Fruit fly (Drosophila melanogaster) whole organism, embryonic: Measurements from ENCODE around the gene loj.

Experiments used
- Bgb ChIP-seq: fragments of 200-800 bp; sonication (Bioruptor generic); IDR thresholded peaks from 2 replicates; pipeline ENCODE4 v1.3.6; 2022; ENCODE audit warnings: missing biosample characterization, missing genetic modification characterization; ENCODE audit not compliant: partially characterized antibody
- BtbVII ChIP-seq: fragments of 200-800 bp; sonication (Bioruptor generic); optimal IDR thresholded peaks from 3 replicates; lab custom pipeline; 2017; ENCODE audit warnings: missing biosample characterization, mild to moderate bottlenecking, missing genetic modification characterization
- CG11504 ChIP-seq: fragments of 200-800 bp; sonication (Bioruptor generic); optimal IDR thresholded peaks from 3 replicates; lab custom pipeline; 2019; ENCODE audit warnings: missing biosample characterization, mild to moderate bottlenecking, missing genetic modification characterization, moderate library complexity
- CG12391 ChIP-seq: fragments of 200-800 bp; sonication (Bioruptor generic); optimal IDR thresholded peaks from 3 replicates; lab custom pipeline; 2018; ENCODE audit warnings: missing biosample characterization, mild to moderate bottlenecking, missing genetic modification characterization, moderate library complexity
- CG13287 ChIP-seq: fragments of 200-800 bp; sonication (Bioruptor generic); IDR thresholded peaks from 2 replicates; pipeline ENCODE4 v1.3.6; 2022; ENCODE audit warnings: missing biosample characterization, missing genetic modification characterization; ENCODE audit not compliant: partially characterized antibody
- CG13775 ChIP-seq: fragments of 200-800 bp; sonication (Bioruptor generic); optimal IDR thresholded peaks from 3 replicates; lab custom pipeline; 2017; ENCODE audit warnings: missing biosample characterization, mild to moderate bottlenecking, missing genetic modification characterization
- CG15696 ChIP-seq: fragments of 200-800 bp; sonication (Bioruptor generic); optimal IDR thresholded peaks from 2 replicates; lab custom pipeline; 2019; ENCODE audit warnings: missing biosample characterization, mild to moderate bottlenecking, missing genetic modification characterization, moderate library complexity
- CG17385 ChIP-seq: fragments of 200-800 bp; sonication (Bioruptor generic); optimal IDR thresholded peaks from 3 replicates; lab custom pipeline; 2018; ENCODE audit warnings: missing biosample characterization, mild to moderate bottlenecking, missing genetic modification characterization
- CG17612 ChIP-seq: fragments of 200-800 bp; sonication (Bioruptor generic); IDR thresholded peaks from 2 replicates; pipeline ENCODE4 v1.3.6; 2022; ENCODE audit warnings: missing biosample characterization, missing genetic modification characterization
- CG2202 ChIP-seq: fragments of 200-800 bp; sonication (Bioruptor generic); optimal IDR thresholded peaks from 2 replicates; lab custom pipeline; 2018; ENCODE audit warnings: missing biosample characterization, mild to moderate bottlenecking, missing genetic modification characterization
- CG2712 ChIP-seq: fragments of 200-800 bp; optimal IDR thresholded peaks from 3 replicates; lab custom pipeline; 2019; ENCODE audit warnings: missing biosample characterization, mild to moderate bottlenecking, missing genetic modification characterization, moderate library complexity
- CG2889 ChIP-seq: fragments of 200-800 bp; sonication (Bioruptor generic); IDR thresholded peaks from 3 replicates; pipeline ENCODE4 v1.3.6; 2022; ENCODE audit warnings: missing biosample characterization, missing genetic modification characterization
- CG32767 ChIP-seq: fragments of 200-800 bp; sonication (Bioruptor generic); IDR thresholded peaks from 2 replicates; pipeline ENCODE4 v1.3.6; 2022; ENCODE audit warnings: missing biosample characterization, missing genetic modification characterization
- CG33213 ChIP-seq: fragments of 200-800 bp; sonication (Bioruptor generic); optimal IDR thresholded peaks from 3 replicates; lab custom pipeline; 2016; ENCODE audit warnings: missing biosample characterization, missing genetic modification characterization
- CG34422 ChIP-seq: fragments of 200-800 bp; sonication (Bioruptor generic); IDR thresholded peaks from 3 replicates; pipeline ENCODE4 v1.3.6; 2022; ENCODE audit warnings: missing biosample characterization, missing genetic modification characterization
- CG4854 ChIP-seq: fragments of 200-800 bp; sonication (Bioruptor generic); optimal IDR thresholded peaks from 2 replicates; lab custom pipeline; 2016; ENCODE audit warnings: missing biosample characterization, missing genetic modification characterization, inconsistent platforms
- CG5953 ChIP-seq: fragments of 200-800 bp; sonication (Bioruptor generic); IDR thresholded peaks from 2 replicates; pipeline ENCODE4 v1.3.6; 2022; ENCODE audit warnings: missing biosample characterization, missing genetic modification characterization
- CG6765 ChIP-seq: fragments of 200-800 bp; sonication (Bioruptor generic); optimal IDR thresholded peaks from 3 replicates; lab custom pipeline; 2017; ENCODE audit warnings: missing biosample characterization, mild to moderate bottlenecking, missing genetic modification characterization
- CG6854 ChIP-seq: fragments of 200-800 bp; sonication (Bioruptor generic); optimal IDR thresholded peaks from 3 replicates; lab custom pipeline; 2017; ENCODE audit warnings: missing biosample characterization, mild to moderate bottlenecking, missing genetic modification characterization
- CG9609 ChIP-seq: fragments of 200-800 bp; sonication (Bioruptor generic); optimal IDR thresholded peaks from 3 replicates; lab custom pipeline; 2016; ENCODE audit warnings: missing biosample characterization, missing genetic modification characterization
- CG9797 ChIP-seq: fragments of 200-800 bp; sonication (Bioruptor generic); optimal IDR thresholded peaks from 3 replicates; lab custom pipeline; 2018; ENCODE audit warnings: missing biosample characterization, mild to moderate bottlenecking, missing genetic modification characterization
- CoRest ChIP-seq: fragments of 200-800 bp; sonication (Bioruptor generic); optimal IDR thresholded peaks from 3 replicates; lab custom pipeline; 2018; ENCODE audit warnings: missing biosample characterization, mild to moderate bottlenecking, missing genetic modification characterization, moderate library complexity
- Dip2 ChIP-seq: fragments of 200-800 bp; sonication (Bioruptor generic); IDR thresholded peaks from 2 replicates; pipeline ENCODE4 v1.3.6; 2022; ENCODE audit warnings: missing biosample characterization, missing genetic modification characterization
- HLH3B ChIP-seq: fragments of 200-800 bp; sonication (Bioruptor generic); IDR thresholded peaks from 2 replicates; pipeline ENCODE4 v1.3.6; 2022; ENCODE audit warnings: missing biosample characterization, missing genetic modification characterization
- Hmx ChIP-seq: fragments of 200-800 bp; sonication (Bioruptor generic); optimal IDR thresholded peaks from 2 replicates; lab custom pipeline; 2016; ENCODE audit warnings: missing biosample characterization, missing genetic modification characterization
- Hr3 ChIP-seq: fragments of 200-800 bp; sonication (Bioruptor generic); optimal IDR thresholded peaks from 3 replicates; lab custom pipeline; 2016; ENCODE audit warnings: missing biosample characterization, missing genetic modification characterization
- Max ChIP-seq: fragments of 200-800 bp; sonication (Bioruptor generic); optimal IDR thresholded peaks from 2 replicates; lab custom pipeline; 2016; ENCODE audit warnings: missing biosample characterization, mild to moderate bottlenecking, missing genetic modification characterization
- Nf-YA ChIP-seq: fragments of 200-800 bp; sonication (Bioruptor generic); IDR thresholded peaks from 2 replicates; pipeline ENCODE4 v1.3.6; 2022; ENCODE audit warnings: missing biosample characterization, missing genetic modification characterization
- Nf-YC ChIP-seq: fragments of 200-800 bp; optimal IDR thresholded peaks from 3 replicates; lab custom pipeline; 2019; ENCODE audit warnings: missing biosample characterization, mild to moderate bottlenecking, missing genetic modification characterization, moderate library complexity
- Ptx1 ChIP-seq: fragments of 200-800 bp; sonication (Bioruptor generic); IDR thresholded peaks from 2 replicates; pipeline ENCODE4 v1.3.6; 2022; ENCODE audit warnings: missing biosample characterization, missing genetic modification characterization
- Spps ChIP-seq: fragments of 200-800 bp; sonication (Bioruptor generic); optimal IDR thresholded peaks from 2 replicates; lab custom pipeline; 2018; ENCODE audit warnings: missing biosample characterization, mild to moderate bottlenecking, missing genetic modification characterization
- Stat92E ChIP-seq, 3 experiments: fragments of >200 bp in 2 of 3; fragments of 200-800 bp in 1 of 3; sonication (Bioruptor generic) in 1 of 3; optimal IDR thresholded peaks; 2 replicates each; lab custom pipeline; 2017 to 2019; ENCODE audit warnings: missing biosample characterization in 3 of 3, missing genetic modification characterization in 3 of 3, mild to moderate bottlenecking in 1 of 3, moderate library complexity in 1 of 3
- Trl ChIP-seq, 3 experiments: fragments of >200 bp in 2 of 3; fragments of 200-800 bp in 1 of 3; sonication (Bioruptor generic) in 1 of 3; optimal IDR thresholded peaks; 2 replicates in 1 of 3; 3 replicates in 2 of 3; lab custom pipeline; 2016 to 2017; ENCODE audit warnings: missing biosample characterization in 1 of 3, missing genetic modification characterization in 1 of 3
- bowl ChIP-seq: fragments of 200-800 bp; sonication (Bioruptor generic); IDR thresholded peaks from 2 replicates; pipeline ENCODE4 v1.3.6; 2022; ENCODE audit warnings: missing biosample characterization, missing genetic modification characterization
- bsh ChIP-seq, 2 experiments: fragments of 200-800 bp; sonication (Bioruptor generic); optimal IDR thresholded peaks; 2 replicates each; lab custom pipeline; 2017 to 2018; ENCODE audit warnings: mild to moderate bottlenecking in 2 of 2, missing biosample characterization in 2 of 2, missing genetic modification characterization in 2 of 2, moderate library complexity in 1 of 2
- chm ChIP-seq: fragments of 200-800 bp; sonication (Bioruptor generic); IDR thresholded peaks from 2 replicates; pipeline ENCODE4 v1.3.6; 2022; ENCODE audit warnings: missing biosample characterization, missing genetic modification characterization
- crol ChIP-seq: fragments of 200-800 bp; sonication (Bioruptor generic); IDR thresholded peaks from 2 replicates; pipeline ENCODE4 v1.3.6; 2022; ENCODE audit warnings: missing biosample characterization, missing genetic modification characterization
- cwo ChIP-seq: fragments of 200-800 bp; sonication (Bioruptor generic); optimal IDR thresholded peaks from 3 replicates; lab custom pipeline; 2017; ENCODE audit warnings: missing biosample characterization, missing genetic modification characterization, mild to moderate bottlenecking, moderate library complexity, missing genetic modification reagents
- eyg ChIP-seq: fragments of 200-800 bp; sonication (Bioruptor generic); optimal IDR thresholded peaks from 3 replicates; lab custom pipeline; 2016; ENCODE audit warnings: missing biosample characterization, missing genetic modification characterization
- ham ChIP-seq: fragments of 200-800 bp; sonication (Bioruptor generic); IDR thresholded peaks from 2 replicates; pipeline ENCODE4 v1.3.6; 2022; ENCODE audit warnings: missing biosample characterization, missing genetic modification characterization
- inv ChIP-seq: fragments of 200-800 bp; sonication (Bioruptor generic); IDR thresholded peaks from 2 replicates; pipeline ENCODE4 v1.3.6; 2022; ENCODE audit warnings: missing biosample characterization, missing genetic modification characterization; ENCODE audit not compliant: partially characterized antibody
- nau ChIP-seq: fragments of 200-800 bp; sonication (Bioruptor generic); optimal IDR thresholded peaks from 3 replicates; lab custom pipeline; 2017; ENCODE audit warnings: missing biosample characterization, mild to moderate bottlenecking, missing genetic modification characterization, missing genetic modification reagents
- pfk ChIP-seq: fragments of 200-800 bp; sonication (Bioruptor generic); optimal IDR thresholded peaks from 2 replicates; lab custom pipeline; 2018; ENCODE audit warnings: missing biosample characterization, mild to moderate bottlenecking, missing genetic modification characterization, moderate library complexity
- row ChIP-seq: fragments of 200-800 bp; sonication (Bioruptor generic); IDR thresholded peaks from 3 replicates; pipeline ENCODE4 v1.3.6; 2022; ENCODE audit warnings: missing biosample characterization, missing genetic modification characterization
- schlank ChIP-seq: fragments of 200-800 bp; sonication (Bioruptor generic); optimal IDR thresholded peaks from 2 replicates; lab custom pipeline; 2018; ENCODE audit warnings: missing biosample characterization, mild to moderate bottlenecking, missing genetic modification characterization
- sr ChIP-seq: fragments of 200-800 bp; sonication (Bioruptor generic); IDR thresholded peaks from 3 replicates; pipeline ENCODE4 v1.3.6; 2022; ENCODE audit warnings: missing biosample characterization, missing genetic modification characterization
- ssp ChIP-seq: fragments of 200-800 bp; sonication (Bioruptor generic); IDR thresholded peaks from 2 replicates; pipeline ENCODE4 v1.3.6; 2022; ENCODE audit warnings: missing biosample characterization, missing genetic modification characterization
- stwl ChIP-seq: fragments of 200-800 bp; sonication (Bioruptor generic); optimal IDR thresholded peaks from 3 replicates; lab custom pipeline; 2018; ENCODE audit warnings: missing biosample characterization, mild to moderate bottlenecking, missing genetic modification characterization, moderate library complexity

The loj gene

dm6 chr3L:6074975-6075692, 19.7 kb upstream of the loj start, which contains the start of the genes CG13295 and CG6610 (continued):
- TF ChIP-seq Bgb (GFP tag; lab: Robert Waterston, UW), result 0 out of 2 replicates have a peak, but pooled peaks have one; percentile 31
- peak; percentile 71 for TF ChIP-seq CG12391 (tag; lab: Kevin White, UChicago)
- TF ChIP-seq nau (GFP tag; lab: Kevin White, UChicago), result no peak
- peak; percentile 68 for TF ChIP-seq CG9797
- peak; percentile 83 for TF ChIP-seq CoRest
- TF ChIP-seq Stat92E (GFP tag; optimal IDR thresholded peaks at IDR 0.05; lab: Kevin White, UChicago), result peak in 1 of 3 experiments; percentile 25
- TF ChIP-seq Nf-YA (GFP tag; lab: Robert Waterston, UW), result no peak
- peak; percentile 66 for TF ChIP-seq CG13775 (GFP tag; lab: Kevin White, UChicago)
- TF ChIP-seq chm (GFP tag; lab: Robert Waterston, UW), result no peak
- no peak for TF ChIP-seq Dip2 (GFP tag; lab: Robert Waterston, UW)
- TF ChIP-seq CG11504 (tag; lab: Kevin White, UChicago), result peak; percentile 64
- no peak for TF ChIP-seq CG33213 (GFP tag; lab: Kevin White, UChicago)
- peak; percentile 55 for TF ChIP-seq CG17385
- TF ChIP-seq Spps, result peak; percentile 1
- TF ChIP-seq Ptx1 (GFP tag; lab: Robert Waterston, UW), result peak; percentile 70
- peak in 1 of 2 experiments; percentile 39 for TF ChIP-seq bsh (GFP tag; optimal IDR thresholded peaks at IDR 0.05; lab: Kevin White, UChicago)
- TF ChIP-seq CG6854 (GFP tag; lab: Kevin White, UChicago), result no peak
- peak; percentile 36 for TF ChIP-seq ssp (GFP tag; lab: Robert Waterston, UW)
- no peak for TF ChIP-seq CG5953 (GFP tag; lab: Robert Waterston, UW)
- TF ChIP-seq Trl (optimal IDR thresholded peaks at IDR 0.05; lab: Kevin White, UChicago), result no peak
- peak; percentile 30 for TF ChIP-seq Trl (GFP tag; optimal IDR thresholded peaks at IDR 0.05; lab: Kevin White, UChicago)
- TF ChIP-seq CG2889, result 0 out of 3 replicates have a peak, but pooled peaks have one; percentile 15
- TF ChIP-seq CG4854 (GFP tag; lab: Kevin White, UChicago), result peak; percentile 16
- TF ChIP-seq BtbVII, result peak; percentile 15
- TF ChIP-seq CG34422, result 0 out of 3 replicates have a peak, but pooled peaks have one; percentile 21
- TF ChIP-seq Nf-YC (tag; lab: Kevin White, UChicago), result peak; percentile 60
- no peak for TF ChIP-seq sr (GFP tag; lab: Robert Waterston, UW)
- no peak for TF ChIP-seq cwo
- peak; percentile 27; the same call in 1 of the 2 replicates for TF ChIP-seq HLH3B (GFP tag; lab: Robert Waterston, UW)
- peak; percentile 58 for TF ChIP-seq stwl
- peak; percentile 38; the same call in 1 of the 2 replicates for TF ChIP-seq CG32767 (GFP tag; lab: Robert Waterston, UW)
- no peak for TF ChIP-seq pfk (GFP tag; lab: Kevin White, UChicago)
- no peak for TF ChIP-seq CG2202 (tag; lab: Kevin White, UChicago)
- TF ChIP-seq schlank, result no peak
- peak; percentile 66 for TF ChIP-seq CG2712 (tag; lab: Kevin White, UChicago)
- TF ChIP-seq CG9609 (GFP tag; lab: Kevin White, UChicago), result peak; percentile 31
- TF ChIP-seq row (GFP tag; lab: Robert Waterston, UW), result peak; percentile 95
- TF ChIP-seq Max, result peak; percentile 19
- TF ChIP-seq CG15696 (tag; lab: Kevin White, UChicago), result peak; percentile 72
- TF ChIP-seq inv, result no peak
- TF ChIP-seq eyg (GFP tag; lab: Kevin White, UChicago), result no peak
- peak; percentile 19; the same call in 1 of the 2 replicates for TF ChIP-seq CG13287
- TF ChIP-seq Hr3 (GFP tag; lab: Kevin White, UChicago), result peak; percentile 49
- TF ChIP-seq CG17612, result no peak
- no peak for TF ChIP-seq crol
- no peak for TF ChIP-seq ham
- TF ChIP-seq bowl, result no peak
- TF ChIP-seq CG6765 (GFP tag; lab: Kevin White, UChicago), result peak; percentile 38
- peak; percentile 24 for TF ChIP-seq Hmx (GFP tag; lab: Kevin White, UChicago)
